Fruit fly (Drosophila melanogaster) whole organism, adult: ENCODE measurements around the gene CG6431.

Experiments used
- CG12768 ChIP-seq: fragments of 200-800 bp; sonication (Bioruptor generic); optimal IDR thresholded peaks from 2 replicates; lab custom pipeline; 2017; ENCODE audit warnings: missing biosample characterization, missing genetic modification characterization, mild to moderate bottlenecking, moderate library complexity, missing genetic modification reagents
- Clk ChIP-seq: fragments of 200-800 bp; sonication (Bioruptor generic); optimal IDR thresholded peaks from 2 replicates; lab custom pipeline; 2017; ENCODE audit warnings: missing biosample characterization, missing genetic modification characterization
- kay ChIP-seq: fragments of 200-800 bp; sonication (Bioruptor generic); peaks from one replicate; lab custom pipeline; 2016; ENCODE audit warnings: missing biosample characterization, missing genetic modification characterization, borderline replicate concordance

dm6 chr2L:10709353-10709752, 14.7 kb upstream of the CG6431 start, which contains the start of gene Lip2:
- peak; percentile 17 for TF ChIP-seq kay (GFP tag; lab: Kevin White, UChicago)
- TF ChIP-seq Clk (GFP tag; lab: Kevin White, UChicago): no peak
- TF ChIP-seq CG12768: no peak
